Fruit fly (Drosophila melanogaster) whole organism, embryonic: ENCODE results near the gene CG43184.

Experiments used
- Atf6 ChIP-seq: fragments of 200-800 bp; sonication (Bioruptor generic); IDR thresholded peaks from 2 replicates; pipeline ENCODE4 v1.3.6; 2022; ENCODE audit warnings: missing biosample characterization, missing genetic modification characterization
- B-H2 ChIP-seq: fragments of 200-800 bp; sonication (Bioruptor generic); optimal IDR thresholded peaks from 2 replicates; lab custom pipeline; 2018; ENCODE audit warnings: missing biosample characterization, mild to moderate bottlenecking, missing genetic modification characterization
- Blimp-1 ChIP-seq: fragments of 200-800 bp; sonication (Bioruptor generic); optimal IDR thresholded peaks from 3 replicates; lab custom pipeline; 2018; ENCODE audit warnings: missing biosample characterization, missing genetic modification characterization, mild to moderate bottlenecking, moderate library complexity, missing genetic modification reagents
- CG10959 ChIP-seq: fragments of 200-800 bp; sonication (Bioruptor generic); IDR thresholded peaks from 2 replicates; pipeline ENCODE4 v1.3.6; 2022; ENCODE audit warnings: missing biosample characterization, missing genetic modification characterization
- CG13123 ChIP-seq: fragments of 200-800 bp; sonication (Bioruptor generic); optimal IDR thresholded peaks from 2 replicates; lab custom pipeline; 2016; ENCODE audit warnings: missing biosample characterization, missing genetic modification characterization
- CG13424 ChIP-seq: fragments of 200-800 bp; sonication (Bioruptor generic); optimal IDR thresholded peaks from 2 replicates; lab custom pipeline; 2019; ENCODE audit warnings: missing biosample characterization, mild to moderate bottlenecking, missing genetic modification characterization, moderate library complexity
- CG14710 ChIP-seq: fragments of 200-800 bp; sonication (Bioruptor generic); optimal IDR thresholded peaks from 3 replicates; lab custom pipeline; 2019; ENCODE audit warnings: missing biosample characterization, mild to moderate bottlenecking, missing genetic modification characterization, moderate library complexity
- CG1602 ChIP-seq: fragments of 200-800 bp; sonication (Bioruptor generic); optimal IDR thresholded peaks from 3 replicates; lab custom pipeline; 2016; ENCODE audit warnings: missing biosample characterization, missing genetic modification characterization
- CG1647 ChIP-seq: fragments of 200-800 bp; sonication (Bioruptor generic); optimal IDR thresholded peaks from 3 replicates; lab custom pipeline; 2016; ENCODE audit warnings: missing biosample characterization, missing genetic modification characterization
- CG3065 ChIP-seq: fragments of 200-800 bp; sonication (Bioruptor generic); optimal IDR thresholded peaks from 2 replicates; lab custom pipeline; 2016; ENCODE audit warnings: missing biosample characterization, missing genetic modification characterization
- CG34224 ChIP-seq: fragments of 200-800 bp; sonication (Bioruptor generic); IDR thresholded peaks from 3 replicates; pipeline ENCODE4 v1.3.6; 2022; ENCODE audit warnings: missing biosample characterization, missing genetic modification characterization; ENCODE audit not compliant: partially characterized antibody
- CG42726 ChIP-seq: fragments of 200-800 bp; sonication (Bioruptor generic); IDR thresholded peaks from 2 replicates; pipeline ENCODE4 v1.3.6; 2022; ENCODE audit warnings: missing biosample characterization, missing genetic modification characterization; ENCODE audit not compliant: partially characterized antibody
- CG5245 ChIP-seq: fragments of 200-800 bp; sonication (Bioruptor generic); optimal IDR thresholded peaks from 3 replicates; lab custom pipeline; 2016; ENCODE audit warnings: missing biosample characterization, missing genetic modification characterization
- CG9609 ChIP-seq: fragments of 200-800 bp; sonication (Bioruptor generic); optimal IDR thresholded peaks from 3 replicates; lab custom pipeline; 2016; ENCODE audit warnings: missing biosample characterization, missing genetic modification characterization
- CG9817 ChIP-seq: fragments of 200-800 bp; sonication (Bioruptor generic); optimal IDR thresholded peaks from 2 replicates; lab custom pipeline; 2018; ENCODE audit warnings: missing biosample characterization, mild to moderate bottlenecking, missing genetic modification characterization, moderate library complexity
- Dp ChIP-seq: fragments of 200-800 bp; sonication (Bioruptor generic); optimal IDR thresholded peaks from 2 replicates; lab custom pipeline; 2018; ENCODE audit warnings: missing biosample characterization, mild to moderate bottlenecking, missing genetic modification characterization, moderate library complexity
- Drgx ChIP-seq: fragments of 200-800 bp; sonication (Bioruptor generic); IDR thresholded peaks from 2 replicates; pipeline ENCODE4 v1.3.6; 2022; ENCODE audit warnings: missing biosample characterization, missing genetic modification characterization
- H2.0 ChIP-seq: fragments of 200-800 bp; sonication (Bioruptor generic); IDR thresholded peaks from 2 replicates; pipeline ENCODE4 v1.3.6; 2022; ENCODE audit warnings: missing biosample characterization, missing genetic modification characterization
- Hr39 ChIP-seq: fragments of >200 bp; optimal IDR thresholded peaks from 2 replicates; lab custom pipeline; 2017
- Hr78 ChIP-seq, 2 experiments: fragments of 200-800 bp in 1 of 2; fragments of >200 bp in 1 of 2; sonication (Bioruptor generic) in 1 of 2; optimal IDR thresholded peaks; 2 replicates each; lab custom pipeline; 2017 to 2019; ENCODE audit warnings: missing biosample characterization in 2 of 2, missing genetic modification characterization in 2 of 2, mild to moderate bottlenecking in 1 of 2, moderate library complexity in 1 of 2
- Kr ChIP-seq: fragments of 200-800 bp; sonication (Bioruptor generic); optimal IDR thresholded peaks from 2 replicates; lab custom pipeline; 2017; ENCODE audit warnings: missing biosample characterization, mild to moderate bottlenecking, missing genetic modification characterization
- NK7.1 ChIP-seq: fragments of 200-800 bp; sonication (Bioruptor generic); optimal IDR thresholded peaks from 3 replicates; lab custom pipeline; 2016; ENCODE audit warnings: missing biosample characterization, missing genetic modification characterization
- Oaz ChIP-seq: fragments of 200-800 bp; sonication (Bioruptor generic); IDR thresholded peaks from 2 replicates; pipeline ENCODE4 v1.3.6; 2022; ENCODE audit warnings: missing biosample characterization, missing genetic modification characterization
- Opbp ChIP-seq: fragments of 200-800 bp; sonication (Bioruptor generic); IDR thresholded peaks from 3 replicates; pipeline ENCODE4 v1.3.6; 2022; ENCODE audit warnings: missing biosample characterization, missing genetic modification characterization; ENCODE audit not compliant: partially characterized antibody
- Six4 ChIP-seq: fragments of 200-800 bp; sonication (Bioruptor generic); optimal IDR thresholded peaks from 2 replicates; lab custom pipeline; 2016; ENCODE audit warnings: missing biosample characterization, missing genetic modification characterization
- Spps ChIP-seq: fragments of 200-800 bp; sonication (Bioruptor generic); optimal IDR thresholded peaks from 2 replicates; lab custom pipeline; 2018; ENCODE audit warnings: missing biosample characterization, mild to moderate bottlenecking, missing genetic modification characterization
- Ssrp ChIP-seq: fragments of 200-800 bp; sonication (Bioruptor generic); optimal IDR thresholded peaks from 2 replicates; lab custom pipeline; 2018; ENCODE audit warnings: missing biosample characterization, mild to moderate bottlenecking, missing genetic modification characterization, moderate library complexity
- Trl ChIP-seq, 3 experiments: fragments of >200 bp in 2 of 3; fragments of 200-800 bp in 1 of 3; sonication (Bioruptor generic) in 1 of 3; optimal IDR thresholded peaks; 2 replicates in 1 of 3; 3 replicates in 2 of 3; lab custom pipeline; 2016 to 2017; ENCODE audit warnings: missing biosample characterization in 1 of 3, missing genetic modification characterization in 1 of 3
- al ChIP-seq: fragments of 200-800 bp; sonication (Bioruptor generic); IDR thresholded peaks from 2 replicates; pipeline ENCODE4 v1.3.6; 2022; ENCODE audit warnings: missing biosample characterization, missing genetic modification characterization
- bbx ChIP-seq: fragments of 200-800 bp; sonication (Bioruptor generic); IDR thresholded peaks from 2 replicates; pipeline ENCODE4 v1.3.6; 2022; ENCODE audit warnings: missing biosample characterization, missing genetic modification characterization; ENCODE audit not compliant: partially characterized antibody
- crp ChIP-seq, 2 experiments: fragments of 200-800 bp; sonication (Bioruptor generic); optimal IDR thresholded peaks; 2 replicates in 1 of 2; 3 replicates in 1 of 2; lab custom pipeline; 2017; ENCODE audit warnings: missing biosample characterization in 2 of 2, missing genetic modification characterization in 2 of 2, mild to moderate bottlenecking in 1 of 2, moderate library complexity in 1 of 2
- exex ChIP-seq: fragments of 200-800 bp; sonication (Bioruptor generic); optimal IDR thresholded peaks from 4 replicates; lab custom pipeline; 2018; ENCODE audit warnings: missing biosample characterization, mild to moderate bottlenecking, missing genetic modification characterization, moderate library complexity
- fd3F ChIP-seq: fragments of 200-800 bp; sonication (Bioruptor generic); optimal IDR thresholded peaks from 2 replicates; lab custom pipeline; 2018; ENCODE audit warnings: missing biosample characterization, mild to moderate bottlenecking, missing genetic modification characterization, moderate library complexity
- gcm ChIP-seq: fragments of 200-800 bp; sonication (Bioruptor generic); optimal IDR thresholded peaks from 2 replicates; lab custom pipeline; 2019; ENCODE audit warnings: missing biosample characterization, mild to moderate bottlenecking, missing genetic modification characterization, moderate library complexity
- hb ChIP-seq: fragments of 200-800 bp; sonication (Bioruptor generic); IDR thresholded peaks from 3 replicates; pipeline ENCODE4 v1.3.6; 2022; ENCODE audit warnings: missing biosample characterization, missing genetic modification characterization; ENCODE audit not compliant: partially characterized antibody
- lmd ChIP-seq: fragments of 200-800 bp; sonication (Bioruptor generic); IDR thresholded peaks from 2 replicates; pipeline ENCODE4 v1.3.6; 2022; ENCODE audit warnings: missing biosample characterization, missing genetic modification characterization
- lola ChIP-seq, 3 experiments: fragments of >200 bp in 2 of 3; fragments of 200-800 bp in 1 of 3; sonication (Bioruptor generic) in 1 of 3; optimal IDR thresholded peaks; 2 replicates each; lab custom pipeline; 2017 to 2019; ENCODE audit warnings: missing biosample characterization in 3 of 3, missing genetic modification characterization in 3 of 3, mild to moderate bottlenecking in 1 of 3, moderate library complexity in 1 of 3
- lov ChIP-seq, 2 experiments: fragments of 200-800 bp in 1 of 2; fragments of >200 bp in 1 of 2; sonication (Bioruptor generic) in 1 of 2; IDR thresholded peaks in 1 of 2; optimal IDR thresholded peaks in 1 of 2; 2 replicates in 1 of 2; 3 replicates in 1 of 2; pipeline versions ENCODE4 v1.3.6 to Lab custom; 2017 to 2022; ENCODE audit warnings: missing biosample characterization in 1 of 2, missing genetic modification characterization in 1 of 2
- org-1 ChIP-seq: fragments of 200-800 bp; sonication (Bioruptor generic); optimal IDR thresholded peaks from 2 replicates; lab custom pipeline; 2017; ENCODE audit warnings: missing biosample characterization, missing genetic modification characterization
- psq ChIP-seq: fragments of 200-800 bp; sonication (Bioruptor generic); optimal IDR thresholded peaks from 2 replicates; lab custom pipeline; 2017; ENCODE audit warnings: missing biosample characterization, missing genetic modification characterization
- pum ChIP-seq: fragments of 200-800 bp; sonication (Bioruptor generic); optimal IDR thresholded peaks from 2 replicates; lab custom pipeline; 2016; ENCODE audit warnings: missing biosample characterization, missing genetic modification characterization
- repo ChIP-seq: fragments of 200-800 bp; sonication (Bioruptor generic); optimal IDR thresholded peaks from 2 replicates; lab custom pipeline; 2016; ENCODE audit warnings: missing biosample characterization, missing genetic modification characterization
- sc ChIP-seq, 3 experiments: fragments of >200 bp in 2 of 3; fragments of 200-800 bp in 1 of 3; sonication (Bioruptor generic) in 1 of 3; optimal IDR thresholded peaks; 2 replicates in 2 of 3; 3 replicates in 1 of 3; lab custom pipeline; 2017; ENCODE audit warnings: mild to moderate bottlenecking in 1 of 3, missing biosample characterization in 1 of 3, missing genetic modification characterization in 1 of 3, missing genetic modification reagents in 1 of 3
- scrt ChIP-seq: fragments of 200-800 bp; sonication (Bioruptor generic); optimal IDR thresholded peaks from 2 replicates; lab custom pipeline; 2018; ENCODE audit warnings: missing biosample characterization, mild to moderate bottlenecking, missing genetic modification characterization, moderate library complexity
- ssp ChIP-seq: fragments of 200-800 bp; sonication (Bioruptor generic); IDR thresholded peaks from 2 replicates; pipeline ENCODE4 v1.3.6; 2022; ENCODE audit warnings: missing biosample characterization, missing genetic modification characterization
- trem ChIP-seq: fragments of 200-800 bp; optimal IDR thresholded peaks from 3 replicates; lab custom pipeline; 2019; ENCODE audit warnings: missing biosample characterization, mild to moderate bottlenecking, missing genetic modification characterization, moderate library complexity
- yki ChIP-seq: fragments of >200 bp; optimal IDR thresholded peaks from 3 replicates; lab custom pipeline; 2018
- zfh2 ChIP-seq: fragments of 200-800 bp; sonication (Bioruptor generic); optimal IDR thresholded peaks from 2 replicates; lab custom pipeline; 2016; ENCODE audit warnings: missing biosample characterization, missing genetic modification characterization

The CG43184 gene

dm6 chr3L:13862403-13862802 lies 24.8 kb downstream of the CG43184 start (continued):
- peak; percentile 88 for TF ChIP-seq B-H2
- peak; percentile 88 for TF ChIP-seq CG9609 (GFP tag; lab: Kevin White, UChicago)
- TF ChIP-seq pum (GFP tag; lab: Kevin White, UChicago): peak; percentile 87
- TF ChIP-seq sc (optimal IDR thresholded peaks at IDR 0.05; lab: Kevin White, UChicago): no peak
- TF ChIP-seq sc (GFP tag; optimal IDR thresholded peaks at IDR 0.05; lab: Kevin White, UChicago): peak; percentile 46
- TF ChIP-seq al (GFP tag; lab: Robert Waterston, UW): peak; percentile 57; the same call in 1 of the 2 replicates
- TF ChIP-seq CG10959 (GFP tag; lab: Robert Waterston, UW): no peak
- TF ChIP-seq exex (tag; lab: Kevin White, UChicago): peak; percentile 85
- no peak for TF ChIP-seq CG34224 (GFP tag; lab: Robert Waterston, UW)
- TF ChIP-seq CG13123 (GFP tag; lab: Kevin White, UChicago): no peak
- no peak for TF ChIP-seq NK7.1 (GFP tag; lab: Kevin White, UChicago)
- no peak for TF ChIP-seq CG42726 (GFP tag; lab: Robert Waterston, UW)
- peak in 1 of 2 experiments; percentile 75 for TF ChIP-seq Hr78 (GFP tag; optimal IDR thresholded peaks at IDR 0.05; lab: Kevin White, UChicago)
- TF ChIP-seq trem: peak; percentile 9
- peak; percentile 4 for TF ChIP-seq CG1647 (GFP tag; lab: Kevin White, UChicago)
- peak; percentile 92 for TF ChIP-seq CG9817 (tag; lab: Kevin White, UChicago)
- peak; percentile 56 for TF ChIP-seq CG3065
- TF ChIP-seq H2.0 (GFP tag; lab: Robert Waterston, UW): peak; percentile 95
- no peak for TF ChIP-seq yki
- no peak for TF ChIP-seq Six4 (GFP tag; lab: Kevin White, UChicago)
- peak; percentile 81 for TF ChIP-seq CG1602 (GFP tag; lab: Kevin White, UChicago)
- no peak for TF ChIP-seq Dp (GFP tag; lab: Kevin White, UChicago)
- TF ChIP-seq psq (GFP tag; lab: Kevin White, UChicago): peak; percentile 58
- no peak for TF ChIP-seq Kr (GFP tag; lab: Kevin White, UChicago)
- peak; percentile 60 for TF ChIP-seq org-1
- no peak for TF ChIP-seq CG14710
- TF ChIP-seq ssp (GFP tag; lab: Robert Waterston, UW): peak; percentile 74; the same call in 1 of the 2 replicates
- TF ChIP-seq zfh2 (GFP tag; lab: Kevin White, UChicago): peak; percentile 87
- 0 out of 3 replicates have a peak, but pooled peaks have one; percentile 21 for TF ChIP-seq hb
- TF ChIP-seq crp (GFP tag; optimal IDR thresholded peaks at IDR 0.05; lab: Kevin White, UChicago): peak in 1 of 2 experiments; percentile 27
- peak; percentile 91 for TF ChIP-seq Atf6 (GFP tag; lab: Robert Waterston, UW)
- no peak for TF ChIP-seq Blimp-1 (GFP tag; lab: Kevin White, UChicago)
- TF ChIP-seq lmd (GFP tag; lab: Robert Waterston, UW): peak; percentile 96
- no peak for TF ChIP-seq lov (optimal IDR thresholded peaks at IDR 0.05; lab: Kevin White, UChicago)
- peak; percentile 88 for TF ChIP-seq lov (GFP tag; IDR thresholded peaks at IDR 0.05; lab: Robert Waterston, UW)
- TF ChIP-seq repo (GFP tag; lab: Kevin White, UChicago): no peak
- peak; percentile 58 for TF ChIP-seq Ssrp
- peak; percentile 87 for TF ChIP-seq CG13424 (tag; lab: Kevin White, UChicago)
- TF ChIP-seq fd3F (GFP tag; lab: Kevin White, UChicago): peak; percentile 84
- no peak for TF ChIP-seq Hr39 (lab: Kevin White, UChicago)
- peak; percentile 84 for TF ChIP-seq Oaz (GFP tag; lab: Robert Waterston, UW)
- no peak for TF ChIP-seq lola (GFP tag; optimal IDR thresholded peaks at IDR 0.05; lab: Kevin White, UChicago)
- peak; percentile 71 for TF ChIP-seq Drgx (GFP tag; lab: Robert Waterston, UW)
- TF ChIP-seq scrt (GFP tag; lab: Kevin White, UChicago): no peak
- TF ChIP-seq Trl (optimal IDR thresholded peaks at IDR 0.05; lab: Kevin White, UChicago): no peak
- peak; percentile 82 for TF ChIP-seq Trl (GFP tag; optimal IDR thresholded peaks at IDR 0.05; lab: Kevin White, UChicago)
- no peak for TF ChIP-seq gcm (GFP tag; lab: Kevin White, UChicago)
- peak; percentile 92 for TF ChIP-seq Opbp (GFP tag; lab: Robert Waterston, UW)
- TF ChIP-seq Spps (tag; lab: Kevin White, UChicago): no peak
- TF ChIP-seq CG5245 (GFP tag; lab: Kevin White, UChicago): no peak
- peak; percentile 76 for TF ChIP-seq bbx (GFP tag; lab: Robert Waterston, UW)
